Worm (Caenorhabditis elegans) whole organism, young adult: ENCODE measurements around the gene srw-24.
A peak's percentile ranks its signal among the peaks of the same experiment; 100 is the strongest.

Source experiments
- B0336.3 ChIP-seq: fragments of 200-800 bp; sonication (Bioruptor generic); IDR thresholded peaks from 2 replicates; pipeline ENCODE4 v1.3.6; 2022; ENCODE audit warnings: missing genetic modification characterization, missing compliant biosample characterization
- C17E4.6 ChIP-seq: fragments of 200-800 bp; sonication (Bioruptor generic); IDR thresholded peaks from 2 replicates; pipeline ENCODE4 v1.3.6; 2022; ENCODE audit warnings: missing genetic modification reagents, missing genetic modification characterization, missing compliant biosample characterization
- F22D6.2 ChIP-seq: sonication (generic microtip); optimal IDR thresholded peaks from 2 replicates; lab custom pipeline; 2016; ENCODE audit warnings: mild to moderate bottlenecking, missing genetic modification characterization, missing compliant biosample characterization
- F23B12.7 ChIP-seq: sonication (generic microtip); optimal IDR thresholded peaks from 2 replicates; lab custom pipeline; 2017; ENCODE audit warnings: missing genetic modification characterization, mild to moderate bottlenecking, missing compliant biosample characterization, antibody characterized with exemption, moderate library complexity; ENCODE audit not compliant: insufficient read depth
- F49E8.2 ChIP-seq: sonication (generic microtip); optimal IDR thresholded peaks from 3 replicates; lab custom pipeline; 2017; ENCODE audit warnings: missing genetic modification characterization, mild to moderate bottlenecking, missing compliant biosample characterization, antibody characterized with exemption, moderate library complexity; ENCODE audit not compliant: insufficient read depth
- K11D2.4 ChIP-seq: fragments of 200-800 bp; sonication (Bioruptor generic); IDR thresholded peaks from 2 replicates; pipeline ENCODE4 v1.3.6; 2022; ENCODE audit warnings: missing genetic modification reagents, missing genetic modification characterization, missing compliant biosample characterization
- K12H6.12 ChIP-seq: fragments of 200-800 bp; sonication (Bioruptor generic); optimal IDR thresholded peaks from 2 replicates; lab custom pipeline; 2018; ENCODE audit warnings: mild to moderate bottlenecking, missing genetic modification characterization, missing compliant biosample characterization
- T26A5.8 ChIP-seq: sonication (generic microtip); optimal IDR thresholded peaks from 2 replicates; lab custom pipeline; 2016; ENCODE audit warnings: missing genetic modification characterization, missing compliant biosample characterization
- Y79H2A.3 ChIP-seq: fragments of 200-800 bp; sonication (Bioruptor generic); conservative IDR thresholded peaks from 2 replicates; pipeline ENCODE4 v1.3.6; 2022; ENCODE audit warnings: missing genetic modification reagents, missing genetic modification characterization, missing compliant biosample characterization
- ZK185.1 ChIP-seq: sonication (generic microtip); optimal IDR thresholded peaks from 2 replicates; lab custom pipeline; 2016; ENCODE audit warnings: mild to moderate bottlenecking, missing genetic modification characterization, missing compliant biosample characterization; ENCODE audit not compliant: poor library complexity, severe bottlenecking
- akir-1 ChIP-seq: fragments of 200-800 bp; sonication (Bioruptor generic); optimal IDR thresholded peaks from 2 replicates; lab custom pipeline; 2018; ENCODE audit warnings: mild to moderate bottlenecking, missing genetic modification characterization, moderate library complexity, missing compliant biosample characterization
- ama-1 ChIP-seq, 3 experiments: fragments of 150-350 bp in 1 of 3; sonication (generic microtip) in 2 of 3; optimal IDR thresholded peaks; 2 replicates each; lab custom pipeline; 2014 to 2018; ENCODE audit warnings: missing biosample characterization in 2 of 3, missing genetic modification characterization in 2 of 3, missing genetic modification reagents in 2 of 3
- attf-6 ChIP-seq: fragments of 200-800 bp; sonication (Bioruptor generic); IDR thresholded peaks from 2 replicates; pipeline ENCODE4 v1.3.6; 2022; ENCODE audit warnings: missing genetic modification reagents, missing genetic modification characterization, missing compliant biosample characterization
- ccch-3 ChIP-seq: fragments of 200-800 bp; sonication (Bioruptor generic); optimal IDR thresholded peaks from 2 replicates; lab custom pipeline; 2018; ENCODE audit warnings: mild to moderate bottlenecking, missing genetic modification characterization, missing compliant biosample characterization
- cebp-2 ChIP-seq: fragments of 200-800 bp; sonication (Bioruptor generic); IDR thresholded peaks from 2 replicates; pipeline ENCODE4 v1.3.6; 2022; ENCODE audit warnings: missing genetic modification characterization, missing compliant biosample characterization
- ceh-27 ChIP-seq: fragments of 200-800 bp; sonication (Bioruptor generic); optimal IDR thresholded peaks from 2 replicates; lab custom pipeline; 2018; ENCODE audit warnings: mild to moderate bottlenecking, missing genetic modification characterization, moderate library complexity, missing compliant biosample characterization
- ceh-79 ChIP-seq: sonication (generic microtip); optimal IDR thresholded peaks from 2 replicates; lab custom pipeline; 2017; ENCODE audit warnings: mild to moderate bottlenecking, missing genetic modification characterization, missing compliant biosample characterization
- ceh-91 ChIP-seq: fragments of 200-800 bp; sonication (Bioruptor generic); IDR thresholded peaks from 2 replicates; pipeline ENCODE4 v1.3.6; 2022; ENCODE audit warnings: missing genetic modification reagents, missing genetic modification characterization, missing compliant biosample characterization
- dox-1 ChIP-seq: fragments of 200-800 bp; sonication (Bioruptor generic); IDR thresholded peaks from 2 replicates; pipeline ENCODE4 v1.3.6; 2022; ENCODE audit warnings: missing genetic modification reagents, missing genetic modification characterization, missing compliant biosample characterization
- egl-44 ChIP-seq: fragments of 200-800 bp; sonication (Bioruptor generic); IDR thresholded peaks from 2 replicates; pipeline ENCODE4 v1.3.6; 2022; ENCODE audit warnings: missing genetic modification reagents, missing genetic modification characterization, missing compliant biosample characterization
- fkh-3 ChIP-seq: sonication (generic microtip); optimal IDR thresholded peaks from 2 replicates; lab custom pipeline; 2016; ENCODE audit warnings: mild to moderate bottlenecking, missing genetic modification characterization, missing compliant biosample characterization
- him-1 ChIP-seq: sonication (generic microtip); optimal IDR thresholded peaks from 2 replicates; lab custom pipeline; 2016; ENCODE audit warnings: missing genotype, missing genetic modification reagents, missing genetic modification characterization, missing compliant biosample characterization
- let-526 ChIP-seq: fragments of 200-800 bp; sonication (Bioruptor generic); IDR thresholded peaks from 2 replicates; pipeline ENCODE4 v1.3.6; 2022; ENCODE audit warnings: missing genetic modification reagents, missing genetic modification characterization, missing compliant biosample characterization
- lir-1 ChIP-seq: fragments of 200-800 bp; sonication (Bioruptor generic); conservative IDR thresholded peaks from 2 replicates; pipeline ENCODE4 v1.3.6; 2022; ENCODE audit warnings: missing genetic modification reagents, missing genetic modification characterization, missing compliant biosample characterization
- madf-10 ChIP-seq: sonication (generic microtip); optimal IDR thresholded peaks from 2 replicates; lab custom pipeline; 2016; ENCODE audit warnings: mild to moderate bottlenecking, missing genetic modification characterization, missing compliant biosample characterization
- madf-6 ChIP-seq: fragments of 200-800 bp; sonication (Bioruptor generic); IDR thresholded peaks from 2 replicates; pipeline ENCODE4 v1.3.6; 2022; ENCODE audit warnings: missing genetic modification reagents, missing genetic modification characterization, missing compliant biosample characterization
- madf-8 ChIP-seq: fragments of 200-800 bp; sonication (Bioruptor generic); conservative IDR thresholded peaks from 2 replicates; pipeline ENCODE4 v1.3.6; 2022; ENCODE audit warnings: missing genetic modification reagents, missing genetic modification characterization, missing compliant biosample characterization
- mel-28 ChIP-seq: sonication (generic microtip); optimal IDR thresholded peaks from 2 replicates; lab custom pipeline; 2016; ENCODE audit warnings: borderline replicate concordance, mild to moderate bottlenecking, missing genetic modification characterization, missing compliant biosample characterization
- mes-4 ChIP-seq: sonication (generic microtip); optimal IDR thresholded peaks from 2 replicates; lab custom pipeline; 2016; ENCODE audit warnings: missing genotype, missing genetic modification characterization, missing compliant biosample characterization
- nfya-2 ChIP-seq: fragments of 200-800 bp; sonication (Bioruptor generic); IDR thresholded peaks from 2 replicates; pipeline ENCODE4 v1.3.6; 2022; ENCODE audit warnings: missing genetic modification reagents, missing genetic modification characterization, missing compliant biosample characterization
- nfyb-1 ChIP-seq: fragments of 200-800 bp; sonication (Bioruptor generic); IDR thresholded peaks from 2 replicates; pipeline ENCODE4 v1.3.6; 2022; ENCODE audit warnings: missing genetic modification reagents, missing genetic modification characterization, missing compliant biosample characterization
- nhr-120 ChIP-seq: fragments of 200-800 bp; sonication (Bioruptor generic); IDR thresholded peaks from 2 replicates; pipeline ENCODE4 v1.3.6; 2022; ENCODE audit warnings: missing genetic modification characterization, missing compliant biosample characterization
- nhr-80 ChIP-seq: sonication (generic microtip); optimal IDR thresholded peaks from 2 replicates; lab custom pipeline; 2016; ENCODE audit warnings: missing genetic modification characterization, missing compliant biosample characterization
- pbrm-1 ChIP-seq: fragments of 200-800 bp; sonication (Bioruptor generic); IDR thresholded peaks from 2 replicates; pipeline ENCODE4 v1.3.6; 2022; ENCODE audit warnings: missing genetic modification reagents, missing genetic modification characterization, missing compliant biosample characterization
- rcor-1 ChIP-seq: fragments of 200-800 bp; sonication (Bioruptor generic); IDR thresholded peaks from 2 replicates; pipeline ENCODE4 v1.3.6; 2022; ENCODE audit warnings: missing genetic modification reagents, missing genetic modification characterization, missing compliant biosample characterization
- rec-8 ChIP-seq, 2 experiments: sonication (generic microtip); optimal IDR thresholded peaks; 2 replicates each; lab custom pipeline; 2016; ENCODE audit warnings: mild to moderate bottlenecking in 2 of 2, missing genetic modification characterization in 2 of 2, missing genetic modification reagents in 2 of 2, missing genotype in 2 of 2, missing biosample characterization in 1 of 2, missing compliant biosample characterization in 1 of 2, moderate library complexity in 1 of 2
- snpc-1.1 ChIP-seq: sonication (generic microtip); optimal IDR thresholded peaks from 2 replicates; lab custom pipeline; 2017; ENCODE audit warnings: missing genetic modification characterization, mild to moderate bottlenecking, missing compliant biosample characterization, antibody characterized with exemption, moderate library complexity, missing genotype, missing genetic modification reagents; ENCODE audit not compliant: insufficient read depth
- snpc-4 ChIP-seq, 5 experiments: fragments of 150-350 bp in 1 of 5; sonication (generic microtip) in 4 of 5; optimal IDR thresholded peaks; 2 replicates each; lab custom pipeline; 2014 to 2018; ENCODE audit warnings: missing genetic modification characterization in 5 of 5, missing biosample characterization in 3 of 5, antibody characterized with exemption in 2 of 5, mild to moderate bottlenecking in 2 of 5, missing compliant biosample characterization in 2 of 5, missing genotype in 2 of 5, moderate library complexity in 2 of 5, missing genetic modification reagents in 1 of 5
- somi-1 ChIP-seq: fragments of 200-800 bp; sonication (Bioruptor generic); optimal IDR thresholded peaks from 2 replicates; lab custom pipeline; 2018; ENCODE audit warnings: mild to moderate bottlenecking, missing genetic modification characterization, missing compliant biosample characterization
- tbp1 ChIP-seq: fragments of 200-800 bp; sonication (Bioruptor generic); optimal IDR thresholded peaks from 2 replicates; lab custom pipeline; 2018; ENCODE audit warnings: mild to moderate bottlenecking, missing genetic modification characterization, missing compliant biosample characterization
- tlf-1 ChIP-seq: fragments of 200-800 bp; sonication (Bioruptor generic); optimal IDR thresholded peaks from 2 replicates; lab custom pipeline; 2018; ENCODE audit warnings: mild to moderate bottlenecking, missing genetic modification characterization, missing compliant biosample characterization
- unc-62 ChIP-seq: fragments of 150-350 bp; optimal IDR thresholded peaks from 2 replicates; lab custom pipeline; 2014; ENCODE audit warnings: missing biosample characterization, missing genetic modification reagents, missing genetic modification characterization
- ztf-26 ChIP-seq: sonication (generic microtip); optimal IDR thresholded peaks from 2 replicates; lab custom pipeline; 2017; ENCODE audit warnings: missing genetic modification characterization, missing compliant biosample characterization
- ztf-3 ChIP-seq: fragments of 200-800 bp; sonication (Bioruptor generic); optimal IDR thresholded peaks from 2 replicates; lab custom pipeline; 2018; ENCODE audit warnings: mild to moderate bottlenecking, missing genetic modification characterization, missing compliant biosample characterization
- ztf-6 ChIP-seq: fragments of 200-800 bp; sonication (Bioruptor generic); IDR thresholded peaks from 2 replicates; pipeline ENCODE4 v1.3.6; 2022; ENCODE audit warnings: missing genetic modification reagents, missing genetic modification characterization, missing compliant biosample characterization

Gene srw-24

DNA sequence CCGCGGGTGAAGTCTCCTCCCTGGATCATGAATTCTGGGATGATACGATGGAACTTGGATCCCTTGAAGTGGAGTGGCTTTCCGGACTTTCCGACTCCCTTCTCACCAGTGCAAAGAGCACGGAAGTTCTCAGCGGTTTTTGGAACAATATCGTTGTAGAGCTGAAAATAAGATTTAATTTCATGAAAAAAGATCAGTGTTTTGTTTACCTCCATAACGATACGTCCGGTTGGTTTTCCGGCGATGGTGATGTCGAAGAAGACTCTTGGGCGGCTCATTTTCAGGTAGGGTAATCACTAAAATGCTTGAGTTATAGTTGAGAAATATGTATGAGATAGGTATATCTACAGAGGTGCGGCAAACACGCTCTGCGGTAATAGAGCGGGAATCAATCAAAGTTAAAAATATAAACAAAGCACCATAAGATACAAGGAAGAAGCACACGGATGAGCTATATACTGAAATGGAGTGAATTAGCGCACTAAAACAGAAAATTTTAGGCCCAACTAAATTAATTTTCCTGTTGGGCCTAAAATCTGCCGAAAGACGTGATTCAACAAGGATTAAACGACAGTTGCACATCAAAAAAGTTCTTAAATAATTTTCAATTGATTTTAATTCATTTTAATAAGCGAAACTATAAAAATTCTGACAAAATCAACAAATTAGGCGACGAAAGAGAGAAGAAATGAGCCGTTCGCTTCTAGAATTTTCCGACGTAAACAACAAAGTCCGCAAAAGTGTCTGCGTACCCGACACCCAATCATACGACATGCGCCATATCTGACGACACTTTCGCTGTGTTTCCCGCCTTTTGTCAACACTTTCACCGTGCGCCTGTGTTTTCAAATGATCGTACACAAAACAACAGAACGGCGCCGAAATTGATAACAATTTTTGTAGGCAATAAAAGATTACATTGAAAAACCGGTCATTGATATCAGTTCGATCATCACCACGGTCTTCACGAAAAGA, 36.4 kb upstream of the srw-24 start, which contains the start of the genes cyn-7 and bath-36 (continued):
- TF ChIP-seq C17E4.6 (0 out of 2 replicates have a peak, but pooled peaks have one; percentile 26), attf-6 (GFP tag; lab: Robert Waterston, UW) (no peak), F49E8.2 (tag; lab: Kevin White, UChicago) (peak; percentile 15), ztf-26 (tag; lab: Kevin White, UChicago) (peak; percentile 49), ama-1 (optimal IDR thresholded peaks at IDR 0.05; lab: Kevin White, UChicago) (no peak), ama-1 (GFP tag; optimal IDR thresholded peaks at IDR 0.05; lab: Kevin White, UChicago) (no peak), snpc-1.1 (tag; lab: Kevin White, UChicago) (no peak), dox-1 (GFP tag; lab: Robert Waterston, UW) (peak; percentile 68), Y79H2A.3 (GFP tag; lab: Robert Waterston, UW) (no peak), ceh-79 (tag; lab: Kevin White, UChicago) (no peak), nfyb-1 (GFP tag; lab: Robert Waterston, UW) (peak; percentile 53; the same call in 1 of the 2 replicates), him-1 (tag; lab: Kevin White, UChicago) (no peak), ccch-3 (GFP tag; lab: Kevin White, UChicago) (no peak), ZK185.1 (tag; lab: Kevin White, UChicago) (peak; percentile 72), nfya-2 (GFP tag; lab: Robert Waterston, UW) (no peak), mel-28 (no peak), rec-8 (tag; optimal IDR thresholded peaks at IDR 0.05; lab: Kevin White, UChicago) (no peak), lir-1 (peak; percentile 70), unc-62 (GFP tag; lab: Kevin White, UChicago) (no peak), ztf-3 (GFP tag; lab: Kevin White, UChicago) (no peak), ceh-27 (GFP tag; lab: Kevin White, UChicago) (no peak), fkh-3 (tag; lab: Kevin White, UChicago) (no peak), snpc-4 (GFP tag; optimal IDR thresholded peaks at IDR 0.05; lab: Kevin White, UChicago) (no peak), snpc-4 (tag; optimal IDR thresholded peaks at IDR 0.05; lab: Kevin White, UChicago) (peak in 2 of 4 experiments; percentile 68 to 71), ztf-6 (GFP tag; lab: Robert Waterston, UW) (no peak), F22D6.2 (no peak), F23B12.7 (peak; percentile 67), rcor-1 (GFP tag; lab: Robert Waterston, UW) (peak; percentile 58), let-526 (GFP tag; lab: Robert Waterston, UW) (no peak), egl-44 (no peak), madf-8 (GFP tag; lab: Robert Waterston, UW) (peak; percentile 67), madf-6 (GFP tag; lab: Robert Waterston, UW) (peak; percentile 90), nhr-120 (no peak), mes-4 (tag; lab: Kevin White, UChicago) (no peak), nhr-80 (tag; lab: Kevin White, UChicago) (peak; percentile 80), B0336.3 (GFP tag; lab: Robert Waterston, UW) (peak; percentile 55; the same call in 1 of the 2 replicates), K12H6.12 (peak; percentile 1), cebp-2 (no peak), K11D2.4 (peak; percentile 71; the same call in 1 of the 2 replicates), tbp1 (peak; percentile 54), somi-1 (GFP tag; lab: Kevin White, UChicago) (no peak), akir-1 (GFP tag; lab: Kevin White, UChicago) (no peak), T26A5.8 (tag; lab: Kevin White, UChicago) (no peak), tlf-1 (GFP tag; lab: Kevin White, UChicago) (peak; percentile 86), pbrm-1 (GFP tag; lab: Robert Waterston, UW) (peak; percentile 81), ceh-91 (GFP tag; lab: Robert Waterston, UW) (peak; percentile 66), madf-10 (tag; lab: Kevin White, UChicago) (peak; percentile 8)
- TF ChIP-seq, all 124 proteins: peak for 55
